Fruit fly (Drosophila melanogaster) whole organism, wandering third instar larva: ENCODE results near the gene CG18249.

Experiments used
- Abd-B ChIP-seq: fragments of >200 bp; optimal IDR thresholded peaks from 2 replicates; lab custom pipeline; 2017; ENCODE audit warnings: missing biosample characterization, missing genetic modification characterization
- CG32264 ChIP-seq: fragments of 200-800 bp; sonication (Bioruptor generic); optimal IDR thresholded peaks from 2 replicates; lab custom pipeline; 2016; ENCODE audit warnings: missing biosample characterization, missing genetic modification characterization
- CrebA ChIP-seq: fragments of 200-800 bp; sonication (Bioruptor generic); optimal IDR thresholded peaks from 2 replicates; lab custom pipeline; 2016; ENCODE audit warnings: missing biosample characterization, mild to moderate bottlenecking, missing genetic modification characterization, borderline replicate concordance
- Dif ChIP-seq: fragments of 200-275, 200-300 bp; sonication (Bioruptor generic); optimal IDR thresholded peaks from 2 replicates; lab custom pipeline; 2018; ENCODE audit warnings: missing biosample characterization, missing genetic modification characterization; ENCODE audit not compliant: partially characterized antibody
- Hnf4 ChIP-seq: fragments of 200-800 bp; sonication (Bioruptor generic); optimal IDR thresholded peaks from 2 replicates; lab custom pipeline; 2016; ENCODE audit warnings: missing biosample characterization, mild to moderate bottlenecking, missing genetic modification characterization
- Myc ChIP-seq: fragments of >200 bp; optimal IDR thresholded peaks from 2 replicates; lab custom pipeline; 2017
- N ChIP-seq: fragments of >200 bp; optimal IDR thresholded peaks from 2 replicates; lab custom pipeline; 2018; ENCODE audit warnings: missing biosample characterization, missing external identifiers, missing genetic modification characterization
- rgr ChIP-seq: fragments of 200-800 bp; sonication (Bioruptor generic); optimal IDR thresholded peaks from 3 replicates; lab custom pipeline; 2016; ENCODE audit warnings: missing biosample characterization, mild to moderate bottlenecking, missing genetic modification characterization
- sage ChIP-seq: fragments of 200-800 bp; sonication (Bioruptor generic); optimal IDR thresholded peaks from 2 replicates; lab custom pipeline; 2016; ENCODE audit warnings: missing biosample characterization, mild to moderate bottlenecking, missing genetic modification characterization
- sv ChIP-seq: fragments of 200-800 bp; sonication (Bioruptor generic); optimal IDR thresholded peaks from 3 replicates; lab custom pipeline; 2016; ENCODE audit warnings: missing biosample characterization, missing genetic modification characterization
- woc ChIP-seq: sonication (Bioruptor generic); optimal IDR thresholded peaks from 2 replicates; lab custom pipeline; 2016; ENCODE audit warnings: missing biosample characterization, mild to moderate bottlenecking, missing genetic modification characterization

CG18249 gene

dm6 chr3R:8269740-8270139 is 49.8 kb downstream of the CG18249 start, which contains the start of gene CG9630:
Gene CG9630, minus strand, starts transcription at chr3R:8269896.
- TF ChIP-seq sv (GFP tag; lab: Kevin White, UChicago) = no peak
- no peak for TF ChIP-seq Hnf4 (GFP tag; lab: Kevin White, UChicago)
- no peak for TF ChIP-seq CrebA
- no peak for TF ChIP-seq CG32264 (GFP tag; lab: Kevin White, UChicago)
- TF ChIP-seq Abd-B (GFP tag; lab: Kevin White, UChicago) = no peak
- no peak for TF ChIP-seq sage (GFP tag; lab: Kevin White, UChicago)
- TF ChIP-seq woc (GFP tag; lab: Kevin White, UChicago) = no peak
- no peak for TF ChIP-seq N (GFP tag; lab: Kevin White, UChicago)
- no peak for TF ChIP-seq rgr
- peak; percentile 13 for TF ChIP-seq Dif
- TF ChIP-seq Myc = peak; percentile 55
